Worm (Caenorhabditis elegans): Measurements from ENCODE around the gene Y64H9A.2.

Y64H9A.2 gene

ce11 chrX:5075538-5075937, 31.8 kb downstream of the Y64H9A.2 start:
- TF ChIP-seq B0310.2 (tag; optimal IDR thresholded peaks at IDR 0.05) (no peak), hnd-1 (tag; optimal IDR thresholded peaks at IDR 0.05) (no peak), tbx-11 (GFP tag; IDR thresholded peaks at IDR 0.05) (no peak), aly-1 (tag; optimal IDR thresholded peaks at IDR 0.05) (no peak), hmg-4 (GFP tag; optimal IDR thresholded peaks at IDR 0.05) (no peak), F13C5.2 (tag; optimal IDR thresholded peaks at IDR 0.05) (no peak), tra-4 (tag; optimal IDR thresholded peaks at IDR 0.05) (no peak), sea-1 (GFP tag; conservative IDR thresholded peaks at IDR 0.05) (no peak), scrt-1 (GFP tag; IDR thresholded peaks at IDR 0.05) (no peak)

ce11 chrX:5077696-5078343, 34.0 kb downstream of the Y64H9A.2 start, which contains the start of gene cal-5:
Gene cal-5, minus strand, starts transcription at chrX:5077961.
- TF ChIP-seq tbx-11 (GFP tag; IDR thresholded peaks at IDR 0.05) (0 out of 2 replicates have a peak, but pooled peaks have one; percentile 25), flt-1 (GFP tag; IDR thresholded peaks at IDR 0.05) (no peak), sea-1 (GFP tag; conservative IDR thresholded peaks at IDR 0.05) (no peak), aly-1 (tag; optimal IDR thresholded peaks at IDR 0.05) (peak; percentile 8), hnd-1 (tag; optimal IDR thresholded peaks at IDR 0.05) (no peak), B0310.2 (tag; optimal IDR thresholded peaks at IDR 0.05) (no peak), scrt-1 (GFP tag; IDR thresholded peaks at IDR 0.05) (no peak), F13C5.2 (tag; optimal IDR thresholded peaks at IDR 0.05) (no peak), hmg-4 (GFP tag; optimal IDR thresholded peaks at IDR 0.05) (peak; percentile 74), ceh-36 (tag; optimal IDR thresholded peaks at IDR 0.05) (no peak), tbx-37 (GFP tag; conservative IDR thresholded peaks at IDR 0.05) (no peak), ama-1 (optimal IDR thresholded peaks at IDR 0.05) (no peak), tra-4 (tag; optimal IDR thresholded peaks at IDR 0.05) (no peak), pes-1 (GFP tag; IDR thresholded peaks at IDR 0.05) (no peak)

- TF ChIP-seq hnd-1 (tag; optimal IDR thresholded peaks at IDR 0.05): no peak
- TF ChIP-seq flt-1 (GFP tag; IDR thresholded peaks at IDR 0.05): no peak
- no peak for TF ChIP-seq tbx-11 (GFP tag; IDR thresholded peaks at IDR 0.05)
- no peak for TF ChIP-seq hmbx-1 (tag; optimal IDR thresholded peaks at IDR 0.05)
- TF ChIP-seq tbx-37 (GFP tag; conservative IDR thresholded peaks at IDR 0.05): no peak
- no peak for TF ChIP-seq ceh-13 (GFP tag; optimal IDR thresholded peaks at IDR 0.05)
- TF ChIP-seq pes-1 (GFP tag; IDR thresholded peaks at IDR 0.05): no peak
- TF ChIP-seq hmg-4 (GFP tag; optimal IDR thresholded peaks at IDR 0.05): no peak
- no peak for TF ChIP-seq ets-7 (tag; optimal IDR thresholded peaks at IDR 0.05)
- no peak for TF ChIP-seq aly-1 (tag; optimal IDR thresholded peaks at IDR 0.05)
- TF ChIP-seq ama-1 (optimal IDR thresholded peaks at IDR 0.05): no peak
- TF ChIP-seq tra-4 (tag; optimal IDR thresholded peaks at IDR 0.05): no peak
- no peak for TF ChIP-seq scrt-1 (GFP tag; IDR thresholded peaks at IDR 0.05)
- TF ChIP-seq B0310.2 (tag; optimal IDR thresholded peaks at IDR 0.05): no peak
- no peak for TF ChIP-seq ceh-36 (tag; optimal IDR thresholded peaks at IDR 0.05)
- no peak for TF ChIP-seq sea-1 (GFP tag; conservative IDR thresholded peaks at IDR 0.05)
- TF ChIP-seq F13C5.2 (tag; optimal IDR thresholded peaks at IDR 0.05): no peak
Observed at ce11 chrX:5079297-5079696, 35.5 kb downstream of the Y64H9A.2 start.

ce11 chrX:5084080-5084479, 40.3 kb downstream of the Y64H9A.2 start:
- TF ChIP-seq ets-7 (tag; optimal IDR thresholded peaks at IDR 0.05) (no peak), ceh-13 (GFP tag; optimal IDR thresholded peaks at IDR 0.05) (no peak), hmg-4 (GFP tag; optimal IDR thresholded peaks at IDR 0.05) (no peak), hmbx-1 (tag; optimal IDR thresholded peaks at IDR 0.05) (no peak), hnd-1 (tag; optimal IDR thresholded peaks at IDR 0.05) (no peak), aly-1 (tag; optimal IDR thresholded peaks at IDR 0.05) (no peak), flt-1 (GFP tag; IDR thresholded peaks at IDR 0.05) (no peak), B0310.2 (tag; optimal IDR thresholded peaks at IDR 0.05) (no peak), scrt-1 (GFP tag; IDR thresholded peaks at IDR 0.05) (no peak), ceh-36 (tag; optimal IDR thresholded peaks at IDR 0.05) (no peak), sea-1 (GFP tag; conservative IDR thresholded peaks at IDR 0.05) (no peak), tra-4 (tag; optimal IDR thresholded peaks at IDR 0.05) (no peak), F13C5.2 (tag; optimal IDR thresholded peaks at IDR 0.05) (no peak), ama-1 (optimal IDR thresholded peaks at IDR 0.05) (no peak), tbx-11 (GFP tag; IDR thresholded peaks at IDR 0.05) (no peak), tbx-37 (GFP tag; conservative IDR thresholded peaks at IDR 0.05) (no peak)

- TF ChIP-seq hnd-1 (tag; optimal IDR thresholded peaks at IDR 0.05) (no peak), B0310.2 (tag; optimal IDR thresholded peaks at IDR 0.05) (no peak), tbx-11 (GFP tag; IDR thresholded peaks at IDR 0.05) (no peak), pes-1 (GFP tag; IDR thresholded peaks at IDR 0.05) (no peak), ceh-36 (tag; optimal IDR thresholded peaks at IDR 0.05) (no peak), scrt-1 (GFP tag; IDR thresholded peaks at IDR 0.05) (no peak), sea-1 (GFP tag; conservative IDR thresholded peaks at IDR 0.05) (no peak), ets-7 (tag; optimal IDR thresholded peaks at IDR 0.05) (no peak), hmg-4 (GFP tag; optimal IDR thresholded peaks at IDR 0.05) (no peak), tra-4 (tag; optimal IDR thresholded peaks at IDR 0.05) (no peak), tbx-37 (GFP tag; conservative IDR thresholded peaks at IDR 0.05) (no peak), ama-1 (optimal IDR thresholded peaks at IDR 0.05) (no peak), F13C5.2 (tag; optimal IDR thresholded peaks at IDR 0.05) (no peak), aly-1 (tag; optimal IDR thresholded peaks at IDR 0.05) (no peak), flt-1 (GFP tag; IDR thresholded peaks at IDR 0.05) (no peak)
Observed at ce11 chrX:5084495-5084894, 40.7 kb downstream of the Y64H9A.2 start, which contains the start of gene ets-5. Gene ets-5, minus strand, starts transcription at chrX:5084526.

ce11 chrX:5085465-5085864, 41.7 kb downstream of the Y64H9A.2 start:
- TF ChIP-seq sea-1 (GFP tag; conservative IDR thresholded peaks at IDR 0.05) (peak; percentile 95), pes-1 (GFP tag; IDR thresholded peaks at IDR 0.05) (peak; percentile 96), ama-1 (optimal IDR thresholded peaks at IDR 0.05) (no peak), hmbx-1 (tag; optimal IDR thresholded peaks at IDR 0.05) (peak; percentile 88), hmg-4 (GFP tag; optimal IDR thresholded peaks at IDR 0.05) (peak; percentile 98), aly-1 (tag; optimal IDR thresholded peaks at IDR 0.05) (peak; percentile 94), tbx-11 (GFP tag; IDR thresholded peaks at IDR 0.05) (peak; percentile 98), tra-4 (tag; optimal IDR thresholded peaks at IDR 0.05) (peak; percentile 95), tbx-37 (GFP tag; conservative IDR thresholded peaks at IDR 0.05) (peak; percentile 88), scrt-1 (GFP tag; IDR thresholded peaks at IDR 0.05) (peak; percentile 97), B0310.2 (tag; optimal IDR thresholded peaks at IDR 0.05) (peak; percentile 95), flt-1 (GFP tag; IDR thresholded peaks at IDR 0.05) (peak; percentile 96), ceh-13 (GFP tag; optimal IDR thresholded peaks at IDR 0.05) (peak; percentile 94), ets-7 (tag; optimal IDR thresholded peaks at IDR 0.05) (peak; percentile 88), ceh-36 (tag; optimal IDR thresholded peaks at IDR 0.05) (peak; percentile 94), F13C5.2 (tag; optimal IDR thresholded peaks at IDR 0.05) (peak; percentile 98), hnd-1 (tag; optimal IDR thresholded peaks at IDR 0.05) (peak; percentile 91)
